Worm (Caenorhabditis elegans): ENCODE measurements around the gene F29A7.6.

Gene F29A7.6

DNA sequence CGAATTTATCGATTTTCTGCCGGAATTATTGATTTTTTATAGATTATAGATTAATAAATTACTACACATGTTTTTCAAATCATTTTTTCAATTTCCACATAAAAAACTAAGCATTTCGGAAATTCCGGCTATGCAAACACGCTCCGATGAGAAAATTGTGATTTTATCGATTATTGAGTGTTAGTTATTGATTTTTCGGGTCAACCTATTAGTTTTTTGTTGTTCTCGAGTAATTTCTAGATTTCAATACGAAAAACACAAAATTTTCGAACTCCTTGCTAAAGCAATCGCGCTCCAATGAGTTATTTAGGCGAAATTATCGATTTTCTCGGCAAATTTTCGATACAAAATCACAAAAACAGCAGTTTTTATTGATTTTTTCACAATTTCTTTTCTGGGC, 43.0 kb upstream of the F29A7.6 start (continued):
- no peak for TF ChIP-seq ets-5 (GFP tag; IDR thresholded peaks at IDR 0.05)

DNA sequence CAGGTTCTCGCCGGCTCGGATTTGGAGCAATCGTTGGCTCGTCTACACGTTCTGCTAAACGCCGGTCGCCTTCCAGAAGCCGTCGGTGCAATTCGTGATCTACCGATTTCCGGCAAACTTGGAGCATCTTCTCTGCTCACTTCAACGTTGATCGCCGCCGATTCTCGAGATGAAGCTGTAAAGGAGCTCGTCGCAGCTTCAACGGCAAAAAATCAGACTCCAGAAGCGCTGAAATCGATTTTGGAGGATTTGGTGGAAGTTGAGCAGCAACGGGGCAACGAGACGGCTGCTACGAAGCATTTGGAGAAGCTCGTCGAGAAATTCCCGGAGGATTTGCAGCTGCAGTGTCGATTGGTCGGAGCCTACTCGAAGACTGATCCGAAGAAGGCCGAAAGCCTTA, 39.3 kb upstream of the F29A7.6 start:
- TF ChIP-seq hlh-4 (tag; optimal IDR thresholded peaks at IDR 0.05) (no peak), C34B4.2 (tag; optimal IDR thresholded peaks at IDR 0.05) (no peak), lin-35 (GFP tag; optimal IDR thresholded peaks at IDR 0.05) (no peak), nhr-19 (GFP tag; conservative IDR thresholded peaks at IDR 0.05) (no peak), ets-5 (GFP tag; IDR thresholded peaks at IDR 0.05) (no peak), aha-1 (tag; optimal IDR thresholded peaks at IDR 0.05) (no peak), tlp-1 (tag; optimal IDR thresholded peaks at IDR 0.05) (no peak), C16A3.4 (tag; optimal IDR thresholded peaks at IDR 0.05) (no peak), elt-2 (tag; optimal IDR thresholded peaks at IDR 0.05) (no peak), xbp-1 (tag; optimal IDR thresholded peaks at IDR 0.05) (no peak), grh-1 (GFP tag; IDR thresholded peaks at IDR 0.05) (no peak)

DNA sequence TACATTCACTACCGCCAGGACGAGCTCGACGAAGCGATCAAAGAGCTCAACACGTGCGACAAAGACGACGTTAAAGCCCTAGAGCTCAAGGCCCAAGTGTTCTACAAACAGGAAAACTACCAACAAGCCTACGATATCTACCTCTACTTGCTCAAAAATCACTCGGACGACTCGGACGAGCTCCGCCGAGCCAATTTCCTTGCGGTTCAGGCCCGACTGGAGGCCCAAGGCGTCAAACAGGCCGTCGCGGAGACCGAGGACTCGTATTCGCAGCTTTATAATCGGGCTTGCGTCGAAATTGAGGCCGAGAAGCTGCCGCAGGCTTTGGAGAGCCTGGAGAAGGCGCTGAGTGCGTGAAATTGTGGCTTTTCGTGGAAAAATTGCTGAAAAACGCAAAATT, 35.4 kb upstream of the F29A7.6 start:
- TF ChIP-seq snu-23 (GFP tag; optimal IDR thresholded peaks at IDR 0.05) (no peak), C34B4.2 (tag; optimal IDR thresholded peaks at IDR 0.05) (no peak), nhr-19 (GFP tag; conservative IDR thresholded peaks at IDR 0.05) (no peak), ets-5 (GFP tag; IDR thresholded peaks at IDR 0.05) (no peak), fkh-4 (tag; optimal IDR thresholded peaks at IDR 0.05; ENCODE audit: borderline replicate concordance) (no peak), pag-3 (tag; optimal IDR thresholded peaks at IDR 0.05; ENCODE audit: borderline replicate concordance, insufficient read depth) (no peak), hlh-4 (tag; optimal IDR thresholded peaks at IDR 0.05) (no peak), zag-1 (tag; optimal IDR thresholded peaks at IDR 0.05) (no peak), efl-1 (optimal IDR thresholded peaks at IDR 0.05) (no peak), efl-1 (GFP tag; optimal IDR thresholded peaks at IDR 0.05 in 1 of 2) (no peak), nhr-90 (tag; optimal IDR thresholded peaks at IDR 0.05; ENCODE audit: poor library complexity) (no peak)

- TF ChIP-seq ceh-82 (tag; optimal IDR thresholded peaks at IDR 0.05): peak in 2 of 3 experiments; percentile 27 to 41
- TF ChIP-seq mef-2 (tag; optimal IDR thresholded peaks at IDR 0.05): no peak
- peak; percentile 15 for TF ChIP-seq lin-15B (tag; optimal IDR thresholded peaks at IDR 0.05)
- no peak for TF ChIP-seq sup-37 (GFP tag; optimal IDR thresholded peaks at IDR 0.05)
- peak; percentile 56 to 60 for TF ChIP-seq efl-1 (optimal IDR thresholded peaks at IDR 0.05)
- TF ChIP-seq efl-1 (GFP tag; optimal IDR thresholded peaks at IDR 0.05 in 1 of 2): peak; percentile 53 to 95
- peak; percentile 23 to 57 (median 57) for TF ChIP-seq dpl-1 (GFP tag; optimal IDR thresholded peaks at IDR 0.05)
- TF ChIP-seq Y116A8C.19 (tag; optimal IDR thresholded peaks at IDR 0.05; ENCODE audit: borderline replicate concordance): no peak
- no peak for TF ChIP-seq fkh-8 (tag; optimal IDR thresholded peaks at IDR 0.05)
- TF ChIP-seq ceh-63 (GFP tag; optimal IDR thresholded peaks at IDR 0.05): no peak
- TF ChIP-seq lsy-2 (tag; optimal IDR thresholded peaks at IDR 0.05): peak; percentile 36 to 63
- TF ChIP-seq ets-5 (GFP tag; IDR thresholded peaks at IDR 0.05): no peak
- no peak for TF ChIP-seq nhr-12 (tag; optimal IDR thresholded peaks at IDR 0.05)
- no peak for TF ChIP-seq lin-39 (tag; optimal IDR thresholded peaks at IDR 0.05)
- TF ChIP-seq irx-1 (tag; optimal IDR thresholded peaks at IDR 0.05): no peak
- no peak for TF ChIP-seq ceh-90 (tag; optimal IDR thresholded peaks at IDR 0.05)
- TF ChIP-seq ceh-8 (GFP tag; optimal IDR thresholded peaks at IDR 0.05): no peak
- TF ChIP-seq lir-3 (tag; optimal IDR thresholded peaks at IDR 0.05; ENCODE audit: poor library complexity): no peak
- TF ChIP-seq ama-1 (optimal IDR thresholded peaks at IDR 0.05): no peak
- peak; percentile 64 for TF ChIP-seq unc-130 (tag; optimal IDR thresholded peaks at IDR 0.05)
- TF ChIP-seq pqm-1 (tag; optimal IDR thresholded peaks at IDR 0.05): no peak
- TF ChIP-seq C04F5.9 (tag; optimal IDR thresholded peaks at IDR 0.05): no peak
- TF ChIP-seq snpc-4 (tag; optimal IDR thresholded peaks at IDR 0.05): no peak
- no peak for TF ChIP-seq nhr-85 (tag)
- TF ChIP-seq dsc-1 (tag; optimal IDR thresholded peaks at IDR 0.05): no peak
- no peak for TF ChIP-seq hpl-2 (GFP tag; optimal IDR thresholded peaks at IDR 0.05)
- no peak for TF ChIP-seq nhr-47 (tag; optimal IDR thresholded peaks at IDR 0.05)
- no peak for TF ChIP-seq hlh-17 (GFP tag; optimal IDR thresholded peaks at IDR 0.05; ENCODE audit: borderline replicate concordance)
- TF ChIP-seq elt-2 (tag; optimal IDR thresholded peaks at IDR 0.05): no peak
- no peak for TF ChIP-seq aha-1 (tag; optimal IDR thresholded peaks at IDR 0.05)
- no peak for TF ChIP-seq skn-1 (tag; optimal IDR thresholded peaks at IDR 0.05)
- no peak for TF ChIP-seq sptf-1 (tag; optimal IDR thresholded peaks at IDR 0.05)
- peak; percentile 48 for TF ChIP-seq snu-23 (GFP tag; optimal IDR thresholded peaks at IDR 0.05)
- no peak for TF ChIP-seq nhr-237 (tag; optimal IDR thresholded peaks at IDR 0.05)
- TF ChIP-seq F16B12.6 (tag; optimal IDR thresholded peaks at IDR 0.05): peak; percentile 91
Observed at ce11 chrII:2787031-2787512, 34.7 kb upstream of the F29A7.6 start, which contains the start of the genes F08D12.12 and srpa-72. Gene F08D12.12, minus strand, starts transcription at chrII:2787081. Gene srpa-72, plus strand, starts transcription at chrII:2787481.
